Fruit fly (Drosophila melanogaster) whole organism, embryonic: ENCODE measurements around the gene Irbp.

Experiments used
- Abd-B ChIP-seq: fragments of 200-800 bp; sonication (Bioruptor generic); optimal IDR thresholded peaks from 2 replicates; lab custom pipeline; 2018; ENCODE audit warnings: missing biosample characterization, mild to moderate bottlenecking, missing genetic modification characterization, moderate library complexity
- B-H2 ChIP-seq: fragments of 200-800 bp; sonication (Bioruptor generic); optimal IDR thresholded peaks from 2 replicates; lab custom pipeline; 2018; ENCODE audit warnings: missing biosample characterization, mild to moderate bottlenecking, missing genetic modification characterization
- Bgb ChIP-seq: fragments of 200-800 bp; sonication (Bioruptor generic); IDR thresholded peaks from 2 replicates; pipeline ENCODE4 v1.3.6; 2022; ENCODE audit warnings: missing biosample characterization, missing genetic modification characterization; ENCODE audit not compliant: partially characterized antibody
- CG11504 ChIP-seq: fragments of 200-800 bp; sonication (Bioruptor generic); optimal IDR thresholded peaks from 3 replicates; lab custom pipeline; 2019; ENCODE audit warnings: missing biosample characterization, mild to moderate bottlenecking, missing genetic modification characterization, moderate library complexity
- CG13296 ChIP-seq: fragments of 200-800 bp; sonication (Bioruptor generic); optimal IDR thresholded peaks from 3 replicates; lab custom pipeline; 2018; ENCODE audit warnings: missing biosample characterization, mild to moderate bottlenecking, missing genetic modification characterization
- CG13624 ChIP-seq: fragments of 200-800 bp; sonication (Bioruptor generic); optimal IDR thresholded peaks from 2 replicates; lab custom pipeline; 2016; ENCODE audit warnings: missing biosample characterization, missing genetic modification characterization
- CG14014 ChIP-seq: fragments of 200-800 bp; sonication (Bioruptor generic); IDR thresholded peaks from 2 replicates; pipeline ENCODE4 v1.3.6; 2022; ENCODE audit warnings: missing biosample characterization, missing genetic modification characterization
- CG15479 ChIP-seq: fragments of 200-800 bp; sonication (Bioruptor generic); optimal IDR thresholded peaks from 3 replicates; lab custom pipeline; 2019; ENCODE audit warnings: missing biosample characterization, mild to moderate bottlenecking, missing genetic modification characterization, moderate library complexity
- CG17186 ChIP-seq: fragments of 200-800 bp; sonication (Bioruptor generic); optimal IDR thresholded peaks from 3 replicates; lab custom pipeline; 2017; ENCODE audit warnings: missing biosample characterization, missing genetic modification reagents, missing genetic modification characterization
- CG17612 ChIP-seq: fragments of 200-800 bp; sonication (Bioruptor generic); IDR thresholded peaks from 2 replicates; pipeline ENCODE4 v1.3.6; 2022; ENCODE audit warnings: missing biosample characterization, missing genetic modification characterization
- CG18599 ChIP-seq: fragments of 200-800 bp; sonication (Bioruptor generic); optimal IDR thresholded peaks from 3 replicates; lab custom pipeline; 2017; ENCODE audit warnings: missing biosample characterization, missing genetic modification characterization, mild to moderate bottlenecking, moderate library complexity, missing genetic modification reagents
- CG30431 ChIP-seq: fragments of 200-800 bp; sonication (Bioruptor generic); optimal IDR thresholded peaks from 2 replicates; lab custom pipeline; 2017; ENCODE audit warnings: missing biosample characterization, missing genetic modification characterization
- CG32532 ChIP-seq: fragments of 200-800 bp; sonication (Bioruptor generic); IDR thresholded peaks from 2 replicates; pipeline ENCODE4 v1.3.6; 2022; ENCODE audit warnings: missing biosample characterization, missing genetic modification characterization
- CG3726 ChIP-seq: fragments of 200-800 bp; sonication (Bioruptor generic); IDR thresholded peaks from 3 replicates; pipeline ENCODE4, ENCODE4 v1.3.6; 2022; ENCODE audit warnings: missing biosample characterization, missing genetic modification characterization
- CG42726 ChIP-seq: fragments of 200-800 bp; sonication (Bioruptor generic); IDR thresholded peaks from 2 replicates; pipeline ENCODE4 v1.3.6; 2022; ENCODE audit warnings: missing biosample characterization, missing genetic modification characterization; ENCODE audit not compliant: partially characterized antibody
- CG5245 ChIP-seq: fragments of 200-800 bp; sonication (Bioruptor generic); optimal IDR thresholded peaks from 3 replicates; lab custom pipeline; 2016; ENCODE audit warnings: missing biosample characterization, missing genetic modification characterization
- CG6254 ChIP-seq: fragments of 200-800 bp; sonication (Bioruptor generic); optimal IDR thresholded peaks from 3 replicates; lab custom pipeline; 2017; ENCODE audit warnings: mild to moderate bottlenecking, missing biosample characterization, missing genetic modification reagents, missing genetic modification characterization
- CG6791 ChIP-seq: fragments of 200-800 bp; sonication (Bioruptor generic); IDR thresholded peaks from 3 replicates; pipeline ENCODE4 v1.3.6; 2022; ENCODE audit warnings: missing biosample characterization, missing genetic modification characterization; ENCODE audit not compliant: partially characterized antibody
- CG7372 ChIP-seq: fragments of 200-800 bp; sonication (Bioruptor generic); IDR thresholded peaks from 2 replicates; pipeline ENCODE4 v1.3.6; 2022; ENCODE audit warnings: missing biosample characterization, missing genetic modification characterization
- D ChIP-seq, 2 experiments: fragments of 200-800 bp in 1 of 2; fragments of >200 bp in 1 of 2; sonication (Bioruptor generic) in 1 of 2; optimal IDR thresholded peaks; 2 replicates in 1 of 2; 3 replicates in 1 of 2; lab custom pipeline; 2017; ENCODE audit warnings: mild to moderate bottlenecking in 1 of 2, missing biosample characterization in 1 of 2, missing genetic modification characterization in 1 of 2, missing genetic modification reagents in 1 of 2
- Dbx ChIP-seq: fragments of 200-800 bp; sonication (Bioruptor generic); IDR thresholded peaks from 3 replicates; pipeline ENCODE4 v1.3.6; 2022; ENCODE audit warnings: missing biosample characterization, missing genetic modification characterization
- Dip3 ChIP-seq: fragments of 200-800 bp; sonication (Bioruptor generic); optimal IDR thresholded peaks from 3 replicates; lab custom pipeline; 2016; ENCODE audit warnings: missing biosample characterization, missing genetic modification characterization
- ERR ChIP-seq: fragments of 200-800 bp; sonication (Bioruptor generic); optimal IDR thresholded peaks from 2 replicates; lab custom pipeline; 2016; ENCODE audit warnings: missing biosample characterization, missing genetic modification characterization
- Ets65A ChIP-seq: fragments of 200-800 bp; sonication (Bioruptor generic); peaks from one replicate; lab custom pipeline; 2016; ENCODE audit warnings: missing biosample characterization, missing genetic modification characterization
- Gug ChIP-seq: fragments of 200-800 bp; sonication (Bioruptor generic); IDR thresholded peaks from 4 replicates; pipeline ENCODE4 v1.3.6; 2022; ENCODE audit warnings: missing biosample characterization, missing genetic modification characterization
- Hey ChIP-seq: fragments of 200-800 bp; sonication (Bioruptor generic); optimal IDR thresholded peaks from 3 replicates; lab custom pipeline; 2018; ENCODE audit warnings: missing biosample characterization, mild to moderate bottlenecking, missing genetic modification characterization
- Hmx ChIP-seq: fragments of 200-800 bp; sonication (Bioruptor generic); optimal IDR thresholded peaks from 2 replicates; lab custom pipeline; 2016; ENCODE audit warnings: missing biosample characterization, missing genetic modification characterization
- Lim3 ChIP-seq: fragments of 200-800 bp; sonication (Bioruptor generic); IDR thresholded peaks from 2 replicates; pipeline ENCODE4 v1.3.6; 2022; ENCODE audit warnings: missing biosample characterization, missing genetic modification characterization
- Oli ChIP-seq: fragments of 200-800 bp; sonication (Bioruptor generic); optimal IDR thresholded peaks from 2 replicates; lab custom pipeline; 2018; ENCODE audit warnings: missing biosample characterization, mild to moderate bottlenecking, missing genetic modification characterization, moderate library complexity
- PHDP ChIP-seq: fragments of 200-800 bp; sonication (Bioruptor generic); optimal IDR thresholded peaks from 3 replicates; lab custom pipeline; 2018; ENCODE audit warnings: missing biosample characterization, mild to moderate bottlenecking, missing genetic modification characterization, moderate library complexity
- Ravus ChIP-seq: fragments of 200-800 bp; sonication (Bioruptor generic); IDR thresholded peaks from 2 replicates; pipeline ENCODE4 v1.3.6; 2022; ENCODE audit warnings: missing biosample characterization, missing genetic modification characterization
- Six4 ChIP-seq: fragments of 200-800 bp; sonication (Bioruptor generic); optimal IDR thresholded peaks from 2 replicates; lab custom pipeline; 2016; ENCODE audit warnings: missing biosample characterization, missing genetic modification characterization
- Ssrp ChIP-seq: fragments of 200-800 bp; sonication (Bioruptor generic); optimal IDR thresholded peaks from 2 replicates; lab custom pipeline; 2018; ENCODE audit warnings: missing biosample characterization, mild to moderate bottlenecking, missing genetic modification characterization, moderate library complexity
- Trl ChIP-seq, 3 experiments: fragments of >200 bp in 2 of 3; fragments of 200-800 bp in 1 of 3; sonication (Bioruptor generic) in 1 of 3; optimal IDR thresholded peaks; 2 replicates in 1 of 3; 3 replicates in 2 of 3; lab custom pipeline; 2016 to 2017; ENCODE audit warnings: missing biosample characterization in 1 of 3, missing genetic modification characterization in 1 of 3
- bab2 ChIP-seq: fragments of 200-800 bp; sonication (Bioruptor generic); optimal IDR thresholded peaks from 2 replicates; lab custom pipeline; 2016; ENCODE audit warnings: missing biosample characterization, missing genetic modification characterization
- cwo ChIP-seq: fragments of 200-800 bp; sonication (Bioruptor generic); optimal IDR thresholded peaks from 3 replicates; lab custom pipeline; 2017; ENCODE audit warnings: missing biosample characterization, missing genetic modification characterization, mild to moderate bottlenecking, moderate library complexity, missing genetic modification reagents
- disco-r ChIP-seq: fragments of 200-800 bp; sonication (Bioruptor generic); optimal IDR thresholded peaks from 2 replicates; lab custom pipeline; 2016; ENCODE audit warnings: missing biosample characterization, missing genetic modification characterization
- gcm2 ChIP-seq: fragments of 200-800 bp; sonication (Bioruptor generic); optimal IDR thresholded peaks from 2 replicates; lab custom pipeline; 2016; ENCODE audit warnings: missing biosample characterization, missing genetic modification characterization
- ind ChIP-seq: fragments of 200-800 bp; sonication (Bioruptor generic); optimal IDR thresholded peaks from 3 replicates; lab custom pipeline; 2016; ENCODE audit warnings: missing biosample characterization, missing genetic modification characterization
- lmd ChIP-seq: fragments of 200-800 bp; sonication (Bioruptor generic); IDR thresholded peaks from 2 replicates; pipeline ENCODE4 v1.3.6; 2022; ENCODE audit warnings: missing biosample characterization, missing genetic modification characterization
- lov ChIP-seq, 2 experiments: fragments of 200-800 bp in 1 of 2; fragments of >200 bp in 1 of 2; sonication (Bioruptor generic) in 1 of 2; IDR thresholded peaks in 1 of 2; optimal IDR thresholded peaks in 1 of 2; 2 replicates in 1 of 2; 3 replicates in 1 of 2; pipeline versions ENCODE4 v1.3.6 to Lab custom; 2017 to 2022; ENCODE audit warnings: missing biosample characterization in 1 of 2, missing genetic modification characterization in 1 of 2
- mam ChIP-seq: fragments of 200-800 bp; sonication (Bioruptor generic); optimal IDR thresholded peaks from 3 replicates; lab custom pipeline; 2016; ENCODE audit warnings: missing biosample characterization, missing genetic modification characterization
- prd ChIP-seq, 3 experiments: fragments of >200 bp in 2 of 3; fragments of 200-800 bp in 1 of 3; sonication (Bioruptor generic) in 1 of 3; optimal IDR thresholded peaks in 2 of 3; IDR thresholded peaks in 1 of 3; 2 replicates in 2 of 3; 3 replicates in 1 of 3; pipeline versions ENCODE4 v1.3.6 to Lab custom; 2017 to 2022; ENCODE audit warnings: missing biosample characterization in 1 of 3, missing genetic modification characterization in 1 of 3
- psq ChIP-seq: fragments of 200-800 bp; sonication (Bioruptor generic); optimal IDR thresholded peaks from 2 replicates; lab custom pipeline; 2017; ENCODE audit warnings: missing biosample characterization, missing genetic modification characterization
- sob ChIP-seq: fragments of 200-800 bp; sonication (Bioruptor generic); IDR thresholded peaks from 2 replicates; pipeline ENCODE4 v1.3.6; 2022; ENCODE audit warnings: missing biosample characterization, missing genetic modification characterization
- sqz ChIP-seq: fragments of 200-800 bp; sonication (Bioruptor generic); optimal IDR thresholded peaks from 3 replicates; lab custom pipeline; 2018; ENCODE audit warnings: missing biosample characterization, mild to moderate bottlenecking, missing genetic modification characterization
- unpg ChIP-seq: fragments of 200-800 bp; sonication (Bioruptor generic); optimal IDR thresholded peaks from 3 replicates; lab custom pipeline; 2018; ENCODE audit warnings: missing biosample characterization, mild to moderate bottlenecking, missing genetic modification characterization, moderate library complexity
- vfl ChIP-seq: fragments of 200-800 bp; sonication (Bioruptor generic); optimal IDR thresholded peaks from 2 replicates; lab custom pipeline; 2016; ENCODE audit warnings: missing biosample characterization, missing genetic modification characterization

Gene Irbp

DNA sequence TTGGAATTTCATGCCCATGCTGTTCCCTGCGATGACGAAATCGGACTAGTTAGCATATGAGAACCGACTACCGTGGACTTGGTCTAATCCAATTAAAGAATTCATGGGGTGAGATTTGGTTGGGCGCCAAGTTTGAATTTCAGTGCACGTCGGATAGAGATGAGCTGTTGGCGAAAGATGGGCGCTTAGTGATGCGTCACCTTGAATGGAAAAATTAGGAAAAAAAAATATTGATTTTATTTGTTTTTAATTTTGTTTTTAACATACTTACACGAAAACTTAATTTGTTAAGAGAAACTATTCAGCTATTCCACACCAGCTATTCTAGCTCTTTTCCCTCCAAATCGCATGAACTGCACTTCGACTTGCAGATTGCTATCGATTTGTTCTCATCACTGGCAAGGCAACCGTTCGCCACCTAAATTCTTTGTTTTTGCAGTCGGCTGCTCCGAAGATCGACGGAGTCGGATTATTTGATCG, 11.8 kb downstream of the Irbp start, which contains the start of the genes ninaG and Sptz (continued):
- TF ChIP-seq PHDP (no peak), sob (peak; percentile 97), cwo (GFP tag; lab: Kevin White, UChicago) (peak; percentile 78), bab2 (GFP tag; lab: Kevin White, UChicago) (peak; percentile 96), CG3726 (peak; percentile 87; the same call in 2 of the 3 replicates), Abd-B (GFP tag; lab: Kevin White, UChicago) (peak; percentile 94), lmd (peak; percentile 97), Trl (optimal IDR thresholded peaks at IDR 0.05; lab: Kevin White, UChicago) (no peak), Trl (GFP tag; optimal IDR thresholded peaks at IDR 0.05; lab: Kevin White, UChicago) (peak; percentile 96), CG5245 (peak; percentile 89), Hey (peak; percentile 80), Ssrp (peak; percentile 94), Ravus (GFP tag; lab: Robert Waterston, UW) (peak; percentile 85), CG42726 (no peak), CG30431 (GFP tag; lab: Kevin White, UChicago) (peak; percentile 91), sqz (no peak), vfl (GFP tag; lab: Kevin White, UChicago) (peak; percentile 95), ind (GFP tag; lab: Kevin White, UChicago) (peak; percentile 96), CG6791 (GFP tag; lab: Robert Waterston, UW) (0 out of 3 replicates have a peak, but pooled peaks have one; percentile 17), Ets65A (GFP tag; lab: Kevin White, UChicago) (peak; percentile 100), CG17186 (GFP tag; lab: Kevin White, UChicago) (peak; percentile 91), CG7372 (peak; percentile 93), Oli (tag; lab: Kevin White, UChicago) (peak; percentile 86), psq (GFP tag; lab: Kevin White, UChicago) (peak; percentile 84), CG11504 (tag; lab: Kevin White, UChicago) (peak; percentile 89), Six4 (peak; percentile 91), ERR (GFP tag; lab: Kevin White, UChicago) (peak; percentile 89), CG6254 (GFP tag; lab: Kevin White, UChicago) (peak; percentile 66), CG18599 (GFP tag; lab: Kevin White, UChicago) (peak; percentile 91), CG13296 (GFP tag; lab: Kevin White, UChicago) (peak; percentile 70), Lim3 (peak; percentile 62; the same call in 1 of the 2 replicates), CG17612 (GFP tag; lab: Robert Waterston, UW) (peak; percentile 73), CG14014 (GFP tag; lab: Robert Waterston, UW) (peak; percentile 91), D (optimal IDR thresholded peaks at IDR 0.05; lab: Kevin White, UChicago) (no peak), D (GFP tag; optimal IDR thresholded peaks at IDR 0.05; lab: Kevin White, UChicago) (peak; percentile 87), Bgb (GFP tag; lab: Robert Waterston, UW) (no peak), disco-r (GFP tag; lab: Kevin White, UChicago) (peak; percentile 83), lov (optimal IDR thresholded peaks at IDR 0.05; lab: Kevin White, UChicago) (no peak), lov (GFP tag; IDR thresholded peaks at IDR 0.05; lab: Robert Waterston, UW) (peak; percentile 92), prd (optimal IDR thresholded peaks at IDR 0.05; lab: Kevin White, UChicago) (no peak), prd (GFP tag; IDR thresholded peaks at IDR 0.05; lab: Robert Waterston, UW) (peak; percentile 99), CG32532 (peak; percentile 95), mam (GFP tag; lab: Kevin White, UChicago) (peak; percentile 98), B-H2 (no peak), Hmx (GFP tag; lab: Kevin White, UChicago) (peak; percentile 87), Dip3 (GFP tag; lab: Kevin White, UChicago) (peak; percentile 96), unpg (GFP tag; lab: Kevin White, UChicago) (peak; percentile 93), CG13624 (GFP tag; lab: Kevin White, UChicago) (peak; percentile 95), Dbx (GFP tag; lab: Robert Waterston, UW) (peak; percentile 96), gcm2 (GFP tag; lab: Kevin White, UChicago) (peak; percentile 83), CG15479 (GFP tag; lab: Kevin White, UChicago) (peak; percentile 30), Gug (GFP tag; lab: Robert Waterston, UW) (peak; percentile 96)
